Worm (Caenorhabditis elegans) whole organism, L4/young adult: ENCODE data around the gene F13D12.10.

Experiments used
- W03F9.2 ChIP-seq: fragments of 150-350 bp; optimal IDR thresholded peaks from 2 replicates; lab custom pipeline; 2014; ENCODE audit warnings: missing biosample characterization, missing genetic modification characterization
- dao-5 ChIP-seq: sonication (generic microtip); optimal IDR thresholded peaks from 2 replicates; lab custom pipeline; 2016; ENCODE audit warnings: missing genotype, missing genetic modification characterization, moderate library complexity, missing compliant biosample characterization
- him-1 ChIP-seq: sonication (generic microtip); optimal IDR thresholded peaks from 2 replicates; lab custom pipeline; 2016; ENCODE audit warnings: missing genotype, missing genetic modification reagents, missing genetic modification characterization, missing compliant biosample characterization

ce11 chrII:11705787-11706186, 7.8 kb upstream of the F13D12.10 start, which contains the start of gene VF13D12L.3:
- TF ChIP-seq dao-5 (tag; lab: Kevin White, UChicago) (no peak), him-1 (no peak), W03F9.2 (tag; lab: Kevin White, UChicago) (no peak)
